Worm (Caenorhabditis elegans): ENCODE measurements around the gene skr-16.

skr-16 gene

DNA sequence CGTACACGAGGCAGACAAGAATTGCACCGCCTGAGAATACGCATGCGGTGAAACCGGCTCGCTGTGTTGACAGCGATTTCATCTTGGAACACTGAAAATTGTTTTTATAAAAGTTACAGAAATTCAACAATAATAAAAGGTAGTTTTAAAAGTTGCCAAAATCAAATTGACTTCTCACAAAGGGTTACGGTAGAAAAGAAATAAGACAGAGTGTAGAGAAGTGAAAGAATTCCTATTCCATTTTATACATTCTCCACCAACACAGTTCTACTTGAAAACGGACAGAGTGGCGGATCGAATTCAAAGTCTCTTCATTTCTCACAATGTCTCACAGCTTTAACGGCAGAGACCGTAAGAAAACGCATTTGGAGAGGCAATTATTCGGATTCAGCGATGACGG is 16.1 kb upstream of the skr-16 start, which contains the start of gene col-113:
TSS of gene col-113 (minus strand) at position 101 of the 400 bp plus-strand sequence.
- TF ChIP-seq flt-1 (GFP tag; IDR thresholded peaks at IDR 0.05) (no peak), cog-1 (tag; optimal IDR thresholded peaks at IDR 0.05) (no peak), med-1 (GFP tag; optimal IDR thresholded peaks at IDR 0.05; ENCODE audit: insufficient read depth) (no peak), tab-1 (GFP tag; IDR thresholded peaks at IDR 0.05) (no peak), ztf-29 (GFP tag; IDR thresholded peaks at IDR 0.05) (no peak), T22C8.4 (GFP tag; IDR thresholded peaks at IDR 0.05) (no peak), ref-1 (GFP tag; conservative IDR thresholded peaks at IDR 0.05) (no peak), klf-2 (GFP tag; conservative IDR thresholded peaks at IDR 0.05) (no peak), ztf-23 (GFP tag; IDR thresholded peaks at IDR 0.05) (no peak)

DNA sequence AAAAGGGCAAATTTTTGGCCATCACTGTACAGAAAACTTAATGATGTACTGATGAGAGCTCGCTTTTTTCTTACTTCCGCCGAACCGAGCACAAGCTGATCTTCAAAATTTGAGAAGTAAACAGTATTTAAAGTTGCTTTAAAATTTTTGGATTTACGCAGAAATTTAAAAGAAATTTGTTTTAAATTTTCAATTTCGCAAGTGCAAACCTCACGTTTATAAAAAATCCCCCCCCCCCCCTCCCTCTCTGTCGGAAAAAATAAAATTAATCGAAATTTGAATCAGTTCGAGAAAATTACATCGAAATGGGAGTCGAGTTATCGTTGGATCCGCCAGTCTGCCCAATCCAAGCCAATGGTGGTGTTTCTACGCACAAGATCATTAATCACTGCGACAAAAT is 15.1 kb upstream of the skr-16 start, which contains the start of gene C34D4.3:
TSS of gene C34D4.3 (plus strand) at position 301 of the 400 bp plus-strand sequence.
- no peak for TF ChIP-seq ref-1 (GFP tag; conservative IDR thresholded peaks at IDR 0.05)
- no peak for TF ChIP-seq klf-2 (GFP tag; conservative IDR thresholded peaks at IDR 0.05)
- no peak for TF ChIP-seq ztf-23 (GFP tag; IDR thresholded peaks at IDR 0.05)
- TF ChIP-seq cog-1 (tag; optimal IDR thresholded peaks at IDR 0.05) = no peak
- no peak for TF ChIP-seq ztf-29 (GFP tag; IDR thresholded peaks at IDR 0.05)
- TF ChIP-seq flt-1 (GFP tag; IDR thresholded peaks at IDR 0.05) = no peak
- no peak for TF ChIP-seq med-1 (GFP tag; optimal IDR thresholded peaks at IDR 0.05; ENCODE audit: insufficient read depth)

ce11 chrIV:7154356-7154755 is 14.2 kb upstream of the skr-16 start, which contains the start of gene C34D4.2:
Gene C34D4.2, plus strand, starts transcription at chrIV:7154656.
- no peak for TF ChIP-seq klf-2 (GFP tag; conservative IDR thresholded peaks at IDR 0.05)
- no peak for TF ChIP-seq T22C8.4 (GFP tag; IDR thresholded peaks at IDR 0.05)
- TF ChIP-seq flt-1 (GFP tag; IDR thresholded peaks at IDR 0.05) = no peak
- no peak for TF ChIP-seq ztf-23 (GFP tag; IDR thresholded peaks at IDR 0.05)
- no peak for TF ChIP-seq med-1 (GFP tag; optimal IDR thresholded peaks at IDR 0.05; ENCODE audit: insufficient read depth)
- no peak for TF ChIP-seq ztf-29 (GFP tag; IDR thresholded peaks at IDR 0.05)
- TF ChIP-seq cog-1 (tag; optimal IDR thresholded peaks at IDR 0.05) = no peak
- TF ChIP-seq tab-1 (GFP tag; IDR thresholded peaks at IDR 0.05) = no peak
- no peak for TF ChIP-seq ref-1 (GFP tag; conservative IDR thresholded peaks at IDR 0.05)

DNA sequence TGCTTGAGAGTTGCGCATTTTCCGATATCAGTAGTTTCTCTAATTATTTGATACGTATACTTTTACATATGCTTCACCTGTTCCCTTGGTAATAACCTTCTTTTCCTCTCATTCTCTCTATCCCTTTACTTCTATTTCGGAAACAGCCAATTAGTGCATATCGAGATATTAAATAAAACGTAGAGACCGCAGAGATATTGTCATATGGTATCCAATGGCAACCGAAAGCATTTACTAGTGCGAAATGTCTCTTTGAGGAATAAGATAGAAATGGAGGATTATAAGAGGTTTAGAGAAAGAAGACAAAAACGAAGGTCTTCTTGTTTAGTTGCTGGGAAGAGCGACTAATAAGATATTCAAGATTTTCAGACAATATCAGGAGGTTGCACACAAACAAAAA is 12.2 kb upstream of the skr-16 start, which contains the start of gene maph-9:
TSS of gene maph-9 (plus strand) at position 273 of the 400 bp plus-strand sequence.
- TF ChIP-seq T22C8.4 (GFP tag; IDR thresholded peaks at IDR 0.05) = no peak
- TF ChIP-seq flt-1 (GFP tag; IDR thresholded peaks at IDR 0.05) = no peak
- TF ChIP-seq ztf-29 (GFP tag; IDR thresholded peaks at IDR 0.05) = no peak
- TF ChIP-seq med-1 (GFP tag; optimal IDR thresholded peaks at IDR 0.05; ENCODE audit: insufficient read depth) = no peak
- TF ChIP-seq ref-1 (GFP tag; conservative IDR thresholded peaks at IDR 0.05) = no peak

DNA sequence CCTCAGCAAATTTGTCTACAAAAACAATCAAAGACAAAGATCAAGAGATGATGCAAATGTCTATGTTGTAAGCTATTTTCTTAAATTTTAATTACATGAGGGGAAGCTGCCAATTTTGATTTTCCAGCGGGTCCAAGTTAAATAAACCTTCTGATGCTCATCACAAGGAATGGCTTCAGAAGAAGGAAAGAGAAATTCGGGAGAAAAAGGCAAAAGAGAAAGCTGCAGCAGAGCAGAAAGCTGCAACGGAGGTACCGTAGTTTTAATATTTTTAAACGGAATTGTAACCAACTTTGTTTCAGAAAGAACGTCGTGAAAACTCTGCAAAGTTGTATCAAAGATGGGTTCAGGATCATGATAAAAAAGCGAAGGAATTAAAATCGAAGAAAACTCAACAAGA is 10.3 kb upstream of the skr-16 start:
- TF ChIP-seq ref-1 (GFP tag; conservative IDR thresholded peaks at IDR 0.05) = no peak
- no peak for TF ChIP-seq cog-1 (tag; optimal IDR thresholded peaks at IDR 0.05)
- no peak for TF ChIP-seq tab-1 (GFP tag; IDR thresholded peaks at IDR 0.05)

- TF ChIP-seq med-1 (GFP tag; optimal IDR thresholded peaks at IDR 0.05; ENCODE audit: insufficient read depth) = no peak
- TF ChIP-seq ref-1 (GFP tag; conservative IDR thresholded peaks at IDR 0.05) = no peak
- TF ChIP-seq flt-1 (GFP tag; IDR thresholded peaks at IDR 0.05) = no peak
- TF ChIP-seq klf-2 (GFP tag; conservative IDR thresholded peaks at IDR 0.05) = no peak
- TF ChIP-seq ztf-23 (GFP tag; IDR thresholded peaks at IDR 0.05) = no peak
- TF ChIP-seq T22C8.4 (GFP tag; IDR thresholded peaks at IDR 0.05) = no peak
- no peak for TF ChIP-seq tab-1 (GFP tag; IDR thresholded peaks at IDR 0.05)
- TF ChIP-seq ztf-29 (GFP tag; IDR thresholded peaks at IDR 0.05) = no peak
These were observed 8.9 kb upstream of the skr-16 start for ce11 chrIV:7159586-7159985.

DNA sequence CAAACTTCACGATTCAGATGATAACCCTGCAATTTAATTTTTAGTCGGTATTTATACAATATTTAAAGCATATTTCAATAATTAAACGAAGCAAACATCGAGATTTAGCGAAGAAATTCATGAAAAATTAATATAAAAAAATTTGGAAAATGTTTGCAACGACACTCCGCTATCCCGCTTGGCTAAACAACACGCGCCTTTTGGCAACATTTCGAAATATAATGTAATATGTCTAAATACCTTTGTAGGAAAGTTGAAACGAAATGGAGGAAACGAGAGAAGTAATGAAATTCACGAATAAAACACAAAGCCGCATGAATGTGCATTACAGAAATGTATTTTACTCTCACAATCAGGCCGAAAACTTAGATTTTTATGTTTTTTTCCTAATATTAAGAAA is 2.8 kb upstream of the skr-16 start, which contains the start of gene rpc-1:
TSS of gene rpc-1 (minus strand) at position 26 of the 400 bp plus-strand sequence.
- TF ChIP-seq cog-1 (tag; optimal IDR thresholded peaks at IDR 0.05) (no peak), T22C8.4 (GFP tag; IDR thresholded peaks at IDR 0.05) (no peak), ref-1 (GFP tag; conservative IDR thresholded peaks at IDR 0.05) (no peak), ztf-23 (GFP tag; IDR thresholded peaks at IDR 0.05) (no peak), med-1 (GFP tag; optimal IDR thresholded peaks at IDR 0.05; ENCODE audit: insufficient read depth) (no peak), klf-2 (GFP tag; conservative IDR thresholded peaks at IDR 0.05) (no peak), flt-1 (GFP tag; IDR thresholded peaks at IDR 0.05) (no peak), ztf-29 (GFP tag; IDR thresholded peaks at IDR 0.05) (no peak), tab-1 (GFP tag; IDR thresholded peaks at IDR 0.05) (no peak)

DNA sequence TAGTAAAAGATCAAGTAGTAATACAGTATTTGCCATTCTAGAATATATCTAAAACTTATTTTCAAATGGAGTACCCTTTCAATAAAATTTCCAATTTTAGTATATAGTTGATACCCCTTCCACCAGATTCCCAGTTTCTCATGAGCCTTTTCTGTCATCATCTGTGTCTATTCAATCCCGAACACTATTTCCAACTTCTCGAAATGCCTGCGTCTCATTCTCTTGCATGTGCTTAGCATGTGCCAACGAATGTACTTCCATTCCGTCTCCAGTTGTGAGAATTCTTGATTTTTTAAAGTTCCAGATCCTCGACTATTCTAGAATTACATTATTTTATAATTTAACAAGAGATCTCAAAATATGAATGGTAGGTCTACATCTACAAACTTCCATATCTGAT is 2.0 kb upstream of the skr-16 start, which contains the start of gene C42D4.18:
TSS of gene C42D4.18 (plus strand) at position 231 of the 400 bp plus-strand sequence.
- TF ChIP-seq ztf-29 (GFP tag; IDR thresholded peaks at IDR 0.05) = no peak
- TF ChIP-seq cog-1 (tag; optimal IDR thresholded peaks at IDR 0.05) = no peak
- no peak for TF ChIP-seq tab-1 (GFP tag; IDR thresholded peaks at IDR 0.05)
- no peak for TF ChIP-seq med-1 (GFP tag; optimal IDR thresholded peaks at IDR 0.05; ENCODE audit: insufficient read depth)

DNA sequence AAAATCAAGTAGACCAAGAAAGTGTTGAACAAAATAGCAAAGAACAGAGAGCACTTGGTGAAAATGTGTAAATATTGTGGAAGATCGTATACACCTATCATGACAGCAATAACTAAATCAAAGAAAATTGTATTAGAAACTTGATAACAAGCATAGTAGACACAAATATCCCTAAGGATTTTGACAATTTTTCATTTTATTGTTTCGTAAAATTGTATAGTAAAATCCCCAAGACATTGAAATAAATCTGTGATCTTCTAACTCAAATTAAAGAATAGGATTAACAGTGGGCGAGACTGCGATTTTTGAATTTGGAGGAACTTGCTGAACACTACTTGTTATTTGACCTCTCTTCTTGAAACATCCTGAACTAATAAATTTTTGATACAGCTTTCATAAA is 2.7 kb downstream of the skr-16 start, which contains the start of gene str-220:
TSS of gene str-220 (minus strand) at position 101 of the 400 bp plus-strand sequence.
- TF ChIP-seq ztf-29 (GFP tag; IDR thresholded peaks at IDR 0.05) = no peak
- no peak for TF ChIP-seq flt-1 (GFP tag; IDR thresholded peaks at IDR 0.05)
- TF ChIP-seq tab-1 (GFP tag; IDR thresholded peaks at IDR 0.05) = no peak
- no peak for TF ChIP-seq cog-1 (tag; optimal IDR thresholded peaks at IDR 0.05)
- no peak for TF ChIP-seq ztf-23 (GFP tag; IDR thresholded peaks at IDR 0.05)

ce11 chrIV:7173489-7173888 is 5.0 kb downstream of the skr-16 start, which contains the start of gene str-1:
Gene str-1, plus strand, starts transcription at chrIV:7173789.
- TF ChIP-seq klf-2 (GFP tag; conservative IDR thresholded peaks at IDR 0.05) (no peak), ref-1 (GFP tag; conservative IDR thresholded peaks at IDR 0.05) (no peak), ztf-23 (GFP tag; IDR thresholded peaks at IDR 0.05) (no peak), ztf-29 (GFP tag; IDR thresholded peaks at IDR 0.05) (no peak), flt-1 (GFP tag; IDR thresholded peaks at IDR 0.05) (no peak), med-1 (GFP tag; optimal IDR thresholded peaks at IDR 0.05; ENCODE audit: insufficient read depth) (no peak), tab-1 (GFP tag; IDR thresholded peaks at IDR 0.05) (no peak), T22C8.4 (GFP tag; IDR thresholded peaks at IDR 0.05) (no peak), cog-1 (tag; optimal IDR thresholded peaks at IDR 0.05) (no peak)

Data from whole organism, midembryonic.